Worm (Caenorhabditis elegans) whole organism, mixed stage, embryonic: ENCODE measurements around the gene C24D10.4.
A peak's percentile ranks its signal among the peaks of the same experiment; 100 is the strongest.

Source experiments
- M03D4.4 ChIP-seq: sonication (generic microtip); optimal IDR thresholded peaks from 2 replicates; lab custom pipeline; 2017; ENCODE audit warnings: mild to moderate bottlenecking, missing genetic modification characterization, missing compliant biosample characterization
- bed-3 ChIP-seq: fragments of 200-800 bp; sonication (Bioruptor generic); optimal IDR thresholded peaks from 3 replicates; lab custom pipeline; 2018; ENCODE audit warnings: mild to moderate bottlenecking, missing genetic modification characterization, moderate library complexity, missing compliant biosample characterization
- blmp-1 ChIP-seq: fragments of 150-350 bp; optimal IDR thresholded peaks from 2 replicates; lab custom pipeline; 2014; ENCODE audit warnings: missing biosample characterization, missing genetic modification characterization
- ceh-39 ChIP-seq: fragments of 150-350 bp; optimal IDR thresholded peaks from 2 replicates; lab custom pipeline; 2014; ENCODE audit warnings: missing biosample characterization, missing genetic modification characterization
- ceh-43 ChIP-seq: fragments of 200-800 bp; sonication (Bioruptor generic); optimal IDR thresholded peaks from 2 replicates; lab custom pipeline; 2018; ENCODE audit warnings: mild to moderate bottlenecking, missing genetic modification characterization, moderate library complexity, missing compliant biosample characterization
- ceh-83 ChIP-seq: fragments of 200-800 bp; sonication (Bioruptor generic); optimal IDR thresholded peaks from 2 replicates; lab custom pipeline; 2018; ENCODE audit warnings: mild to moderate bottlenecking, missing genetic modification characterization, missing compliant biosample characterization
- ces-1 ChIP-seq: fragments of 150-350 bp; optimal IDR thresholded peaks from 2 replicates; lab custom pipeline; 2014; ENCODE audit warnings: missing biosample characterization, missing genetic modification reagents, missing genetic modification characterization
- cnd-1 ChIP-seq: fragments of 200-800 bp; sonication (Bioruptor generic); optimal IDR thresholded peaks from 2 replicates; lab custom pipeline; 2018; ENCODE audit warnings: mild to moderate bottlenecking, missing genetic modification characterization, missing compliant biosample characterization
- drap-1 ChIP-seq: fragments of 200-800 bp; sonication (Bioruptor generic); optimal IDR thresholded peaks from 3 replicates; lab custom pipeline; 2018; ENCODE audit warnings: mild to moderate bottlenecking, missing genetic modification characterization, missing compliant biosample characterization
- elt-1 ChIP-seq: sonication (generic microtip); optimal IDR thresholded peaks from 2 replicates; lab custom pipeline; 2017; ENCODE audit warnings: missing genetic modification characterization, mild to moderate bottlenecking, missing compliant biosample characterization, antibody characterized with exemption, moderate library complexity, borderline replicate concordance; ENCODE audit not compliant: insufficient read depth
- elt-3 ChIP-seq: fragments of 150-350 bp; optimal IDR thresholded peaks from 2 replicates; lab custom pipeline; 2014; ENCODE audit warnings: missing biosample characterization, missing genetic modification characterization
- flh-1 ChIP-seq: fragments of 200-800 bp; sonication (Bioruptor generic); optimal IDR thresholded peaks from 2 replicates; lab custom pipeline; 2018; ENCODE audit warnings: mild to moderate bottlenecking, missing genetic modification characterization, moderate library complexity, missing compliant biosample characterization
- ham-2 ChIP-seq: fragments of 200-800 bp; sonication (Bioruptor generic); optimal IDR thresholded peaks from 2 replicates; lab custom pipeline; 2018; ENCODE audit warnings: mild to moderate bottlenecking, missing genetic modification characterization, missing compliant biosample characterization
- hlh-1 ChIP-seq: fragments of 150-350 bp; optimal IDR thresholded peaks from 2 replicates; lab custom pipeline; 2014; ENCODE audit warnings: missing biosample characterization, missing genetic modification reagents, missing genetic modification characterization
- lin-13 ChIP-seq: fragments of 150-350 bp; optimal IDR thresholded peaks from 2 replicates; lab custom pipeline; 2014; ENCODE audit warnings: missing biosample characterization, missing genetic modification characterization
- lin-32 ChIP-seq: fragments of 200-800 bp; sonication (Bioruptor generic); optimal IDR thresholded peaks from 2 replicates; lab custom pipeline; 2018; ENCODE audit warnings: mild to moderate bottlenecking, missing genetic modification characterization, missing compliant biosample characterization
- lsy-2 ChIP-seq: fragments of 150-350 bp; optimal IDR thresholded peaks from 2 replicates; lab custom pipeline; 2014; ENCODE audit warnings: missing biosample characterization, missing genetic modification characterization
- mab-5 ChIP-seq: fragments of 150-350 bp; optimal IDR thresholded peaks from 2 replicates; lab custom pipeline; 2014; ENCODE audit warnings: missing biosample characterization, missing genetic modification characterization
- mep-1 ChIP-seq: fragments of 150-350 bp; optimal IDR thresholded peaks from 2 replicates; lab custom pipeline; 2017; ENCODE audit warnings: missing biosample characterization, missing genetic modification reagents, missing genetic modification characterization, inconsistent platforms
- mls-2 ChIP-seq: sonication (generic microtip); optimal IDR thresholded peaks from 2 replicates; lab custom pipeline; 2016; ENCODE audit warnings: mild to moderate bottlenecking, missing genetic modification characterization, moderate library complexity, missing compliant biosample characterization
- nhr-12 ChIP-seq: fragments of 150-350 bp; optimal IDR thresholded peaks from 2 replicates; lab custom pipeline; 2014; ENCODE audit warnings: missing biosample characterization, missing genetic modification characterization
- nhr-2 ChIP-seq: fragments of 150-350 bp; optimal IDR thresholded peaks from 2 replicates; lab custom pipeline; 2014; ENCODE audit warnings: missing biosample characterization, missing genetic modification characterization
- nhr-237 ChIP-seq: fragments of 150-350 bp; optimal IDR thresholded peaks from 2 replicates; lab custom pipeline; 2014; ENCODE audit warnings: missing biosample characterization, missing genetic modification characterization
- nhr-28 ChIP-seq: fragments of 150-350 bp; optimal IDR thresholded peaks from 2 replicates; lab custom pipeline; 2014; ENCODE audit warnings: missing biosample characterization, missing genetic modification characterization
- nhr-76 ChIP-seq: sonication (generic microtip); optimal IDR thresholded peaks from 2 replicates; lab custom pipeline; 2017; ENCODE audit warnings: missing biosample characterization, missing genetic modification characterization
- pha-4 ChIP-seq: fragments of 150-350 bp; optimal IDR thresholded peaks from 2 replicates; lab custom pipeline; 2018; ENCODE audit warnings: missing biosample characterization, missing genetic modification reagents, missing genetic modification characterization
- sem-2 ChIP-seq: fragments of 200-800 bp; sonication (Bioruptor generic); optimal IDR thresholded peaks from 2 replicates; lab custom pipeline; 2018; ENCODE audit warnings: mild to moderate bottlenecking, missing genetic modification characterization, missing compliant biosample characterization
- snpc-4 ChIP-seq: fragments of 150-350 bp; optimal IDR thresholded peaks from 2 replicates; lab custom pipeline; 2014; ENCODE audit warnings: missing biosample characterization, missing genetic modification characterization
- sptf-1 ChIP-seq: sonication (generic microtip); optimal IDR thresholded peaks from 2 replicates; lab custom pipeline; 2017; ENCODE audit warnings: mild to moderate bottlenecking, missing genetic modification characterization, moderate library complexity, missing compliant biosample characterization
- tbx-8 ChIP-seq: fragments of 200-800 bp; sonication (Bioruptor generic); optimal IDR thresholded peaks from 2 replicates; lab custom pipeline; 2018; ENCODE audit warnings: mild to moderate bottlenecking, missing genetic modification characterization, moderate library complexity, missing compliant biosample characterization
- unc-120 ChIP-seq: sonication (generic microtip); optimal IDR thresholded peaks from 2 replicates; lab custom pipeline; 2017; ENCODE audit warnings: missing genetic modification characterization, missing compliant biosample characterization; ENCODE audit not compliant: poor library complexity, severe bottlenecking
- unc-39 ChIP-seq: fragments of 150-350 bp; optimal IDR thresholded peaks from 2 replicates; lab custom pipeline; 2014; ENCODE audit warnings: missing biosample characterization, missing genetic modification characterization
- unc-62 ChIP-seq: fragments of 150-350 bp; optimal IDR thresholded peaks from 2 replicates; lab custom pipeline; 2014; ENCODE audit warnings: missing biosample characterization, missing genetic modification reagents, missing genetic modification characterization
- zip-8 ChIP-seq: fragments of 150-350 bp; optimal IDR thresholded peaks from 2 replicates; lab custom pipeline; 2014; ENCODE audit warnings: missing biosample characterization, missing genetic modification characterization
- ztf-11 ChIP-seq: fragments of 150-350 bp; optimal IDR thresholded peaks from 2 replicates; lab custom pipeline; 2014; ENCODE audit warnings: missing biosample characterization, missing genetic modification characterization

The C24D10.4 gene

DNA sequence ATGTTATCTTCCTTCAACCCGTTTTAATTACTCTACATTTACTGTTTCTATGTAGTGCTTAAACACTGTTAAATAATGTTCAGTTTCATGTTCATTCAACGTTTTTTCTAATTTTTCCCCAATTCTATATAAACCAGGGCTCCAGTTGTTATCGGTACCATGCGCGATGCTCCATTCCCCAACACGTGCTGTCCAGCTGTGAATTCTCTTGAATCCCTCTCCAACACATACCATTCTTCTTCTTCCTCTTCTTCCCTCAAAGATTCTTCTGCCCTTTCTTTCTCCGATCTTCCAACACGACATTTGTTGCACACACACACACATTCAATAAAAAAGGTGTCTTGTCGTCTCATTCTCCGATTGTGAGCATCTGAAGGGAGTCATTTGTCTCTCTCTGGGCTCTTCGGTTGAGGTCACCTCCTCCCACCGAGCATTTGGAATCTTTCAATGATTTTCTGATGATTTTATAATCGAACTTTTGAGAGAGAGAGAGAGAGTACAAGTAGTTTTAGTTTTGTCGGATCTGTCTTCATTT, 11.7 kb downstream of the C24D10.4 start:
- TF ChIP-seq ceh-43 (GFP tag; lab: Kevin White, UChicago) (no peak), ceh-39 (tag; lab: Kevin White, UChicago) (no peak), unc-120 (tag; lab: Kevin White, UChicago) (peak; percentile 40), hlh-1 (tag; lab: Kevin White, UChicago) (peak; percentile 93), drap-1 (GFP tag; lab: Kevin White, UChicago) (no peak)

DNA sequence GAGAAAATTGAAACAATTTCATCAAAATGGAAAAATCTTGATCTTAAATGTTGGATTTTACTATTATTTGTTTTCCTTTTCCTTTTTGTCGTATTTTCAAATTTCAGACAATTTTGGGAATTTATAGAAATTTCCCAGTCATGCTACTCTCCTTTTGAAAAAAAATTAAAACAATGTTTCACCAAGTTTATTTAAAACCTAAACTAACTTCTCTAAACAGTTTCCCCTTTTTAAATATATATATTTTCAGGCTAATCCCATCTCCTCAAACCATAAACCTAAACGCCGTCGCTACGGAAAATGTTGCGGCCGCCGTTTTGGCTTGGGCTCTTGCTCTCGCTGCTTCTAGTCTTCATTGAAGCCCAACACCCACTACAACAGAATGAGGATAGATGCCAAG, 12.7 kb downstream of the C24D10.4 start, which contains the start of gene lam-1:
Gene lam-1 (plus strand): TSS at position 301 of the 400 bp plus-strand sequence.
- TF ChIP-seq nhr-237 (tag; lab: Kevin White, UChicago) = no peak
- TF ChIP-seq nhr-2 (tag; lab: Kevin White, UChicago) = no peak
- TF ChIP-seq blmp-1 = no peak
- TF ChIP-seq nhr-12 = no peak
- TF ChIP-seq unc-120 (tag; lab: Kevin White, UChicago) = no peak
- no peak for TF ChIP-seq ham-2
- TF ChIP-seq lsy-2 (tag; lab: Kevin White, UChicago) = no peak
- no peak for TF ChIP-seq sem-2
- TF ChIP-seq cnd-1 = no peak
- no peak for TF ChIP-seq elt-3 (tag; lab: Kevin White, UChicago)
- no peak for TF ChIP-seq ztf-11
- no peak for TF ChIP-seq tbx-8
- TF ChIP-seq hlh-1 (tag; lab: Kevin White, UChicago) = no peak
- TF ChIP-seq drap-1 (GFP tag; lab: Kevin White, UChicago) = no peak
- TF ChIP-seq M03D4.4 (tag; lab: Kevin White, UChicago) = no peak
- TF ChIP-seq sptf-1 (tag; lab: Kevin White, UChicago) = no peak
- no peak for TF ChIP-seq lin-32 (GFP tag; lab: Kevin White, UChicago)
- TF ChIP-seq unc-62 = no peak
- TF ChIP-seq ces-1 (GFP tag; lab: Kevin White, UChicago) = no peak
- TF ChIP-seq ceh-83 (GFP tag; lab: Kevin White, UChicago) = no peak

DNA sequence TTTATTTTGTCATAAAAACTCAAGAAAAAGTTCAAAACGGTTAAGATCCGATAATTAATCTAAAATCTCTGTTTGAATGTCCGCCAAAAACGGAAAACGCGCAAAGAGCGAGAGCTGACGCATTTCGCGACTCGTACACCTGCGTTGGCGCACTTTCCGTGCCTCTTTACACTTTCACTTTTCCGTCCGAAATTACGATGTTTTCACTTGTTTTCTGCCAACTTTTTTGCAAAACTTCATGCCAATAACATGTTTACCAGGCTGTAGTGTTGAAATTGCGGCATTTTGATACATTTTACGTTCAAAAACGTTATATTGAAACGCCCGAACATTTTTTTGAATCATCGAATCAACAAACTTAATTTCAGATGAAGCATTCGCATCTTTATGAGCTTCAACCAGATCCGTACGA, 23.4 kb downstream of the C24D10.4 start, which contains the start of gene W03F8.4:
Gene W03F8.4 (plus strand): TSS at position 369 of the 412 bp plus-strand sequence.
- TF ChIP-seq M03D4.4 (tag; lab: Kevin White, UChicago) (peak; percentile 61), mab-5 (tag; lab: Kevin White, UChicago) (peak; percentile 4), nhr-28 (no peak), sem-2 (peak; percentile 45), cnd-1 (peak; percentile 50), lin-32 (GFP tag; lab: Kevin White, UChicago) (no peak), snpc-4 (tag; lab: Kevin White, UChicago) (no peak), ces-1 (GFP tag; lab: Kevin White, UChicago) (peak; percentile 62), ham-2 (peak; percentile 46), ceh-43 (GFP tag; lab: Kevin White, UChicago) (peak; percentile 45), mls-2 (tag; lab: Kevin White, UChicago) (peak; percentile 68), zip-8 (no peak), unc-120 (tag; lab: Kevin White, UChicago) (peak; percentile 87), elt-3 (tag; lab: Kevin White, UChicago) (no peak), tbx-8 (peak; percentile 68), lin-13 (tag; lab: Kevin White, UChicago) (peak; percentile 94), ceh-83 (GFP tag; lab: Kevin White, UChicago) (peak; percentile 89), blmp-1 (peak; percentile 96), hlh-1 (tag; lab: Kevin White, UChicago) (peak; percentile 28), elt-1 (tag; lab: Kevin White, UChicago) (no peak), unc-39 (tag; lab: Kevin White, UChicago) (peak; percentile 12), sptf-1 (tag; lab: Kevin White, UChicago) (peak; percentile 79), unc-62 (peak; percentile 51), pha-4 (tag; lab: Kevin White, UChicago) (peak; percentile 91), nhr-237 (tag; lab: Kevin White, UChicago) (peak; percentile 87), ceh-39 (tag; lab: Kevin White, UChicago) (peak; percentile 64), nhr-12 (no peak), lsy-2 (tag; lab: Kevin White, UChicago) (peak; percentile 86), bed-3 (GFP tag; lab: Kevin White, UChicago) (peak; percentile 24), mep-1 (peak; percentile 93), flh-1 (GFP tag; lab: Kevin White, UChicago) (no peak), nhr-2 (tag; lab: Kevin White, UChicago) (no peak), nhr-76 (tag; lab: Kevin White, UChicago) (no peak), ztf-11 (peak; percentile 13), drap-1 (GFP tag; lab: Kevin White, UChicago) (peak; percentile 75)
